Fruit fly (Drosophila melanogaster): Measurements from ENCODE around the gene CheB38a.
A peak's percentile ranks its signal among the peaks of the same experiment; 100 is the strongest.

CheB38a gene

dm6 chr2L:20821249-20822024 lies 3.1 kb upstream of the CheB38a start (continued):
- TF ChIP-seq CG17912 (GFP tag; optimal IDR thresholded peaks at IDR 0.05) = peak; percentile 10
- no peak for TF ChIP-seq CG12236 (GFP tag; optimal IDR thresholded peaks at IDR 0.05)
- TF ChIP-seq CG14860 (GFP tag; IDR thresholded peaks at IDR 0.05; ENCODE audit: partially characterized antibody) = no peak
- TF ChIP-seq dysf (GFP tag; IDR thresholded peaks at IDR 0.05) = 0 out of 3 replicates have a peak, but pooled peaks have one; percentile 27
- TF ChIP-seq phol (tag; optimal IDR thresholded peaks at IDR 0.05) = peak; percentile 5
- peak; percentile 25 for TF ChIP-seq Mad (GFP tag; optimal IDR thresholded peaks at IDR 0.05)
- peak; percentile 30; the same call in 1 of the 2 replicates for TF ChIP-seq CG3847 (GFP tag; IDR thresholded peaks at IDR 0.05)
- no peak for TF ChIP-seq CG11247 (GFP tag; IDR thresholded peaks at IDR 0.05)
- TF ChIP-seq Neu2 (GFP tag; optimal IDR thresholded peaks at IDR 0.05; ENCODE audit: borderline replicate concordance) = no peak
- TF ChIP-seq CG5180 (GFP tag; optimal IDR thresholded peaks at IDR 0.05) = no peak
- TF ChIP-seq Drgx (GFP tag; IDR thresholded peaks at IDR 0.05) = peak; percentile 77
- no peak for TF ChIP-seq CG14050 (GFP tag; IDR thresholded peaks at IDR 0.05)
- TF ChIP-seq vnd (GFP tag; IDR thresholded peaks at IDR 0.05; ENCODE audit: partially characterized antibody) = 0 out of 3 replicates have a peak, but pooled peaks have one; percentile 36
- no peak for TF ChIP-seq org-1 (GFP tag; optimal IDR thresholded peaks at IDR 0.05)
- TF ChIP-seq CG10979 (tag; optimal IDR thresholded peaks at IDR 0.05) = peak; percentile 32
- TF ChIP-seq CG13894 (tag; optimal IDR thresholded peaks at IDR 0.05) = peak; percentile 79
- no peak for TF ChIP-seq CG7928 (GFP tag; optimal IDR thresholded peaks at IDR 0.05)
- no peak for TF ChIP-seq CG15011 (GFP tag; optimal IDR thresholded peaks at IDR 0.05)
- TF ChIP-seq onecut (GFP tag; IDR thresholded peaks at IDR 0.05) = peak; percentile 41; the same call in 1 of the 2 replicates
- TF ChIP-seq sc (optimal IDR thresholded peaks at IDR 0.05) = no peak
- TF ChIP-seq sc (GFP tag; optimal IDR thresholded peaks at IDR 0.05) = no peak
- no peak for TF ChIP-seq lbe (GFP tag; optimal IDR thresholded peaks at IDR 0.05)
- TF ChIP-seq lola (GFP tag; optimal IDR thresholded peaks at IDR 0.05) = no peak
- TF ChIP-seq CG11398 (GFP tag; optimal IDR thresholded peaks at IDR 0.05) = no peak
- TF ChIP-seq bcd (GFP tag; optimal IDR thresholded peaks at IDR 0.05) = no peak
- TF ChIP-seq corto (GFP tag; optimal IDR thresholded peaks at IDR 0.05) = no peak
- no peak for TF ChIP-seq insv (GFP tag; optimal IDR thresholded peaks at IDR 0.05)
- no peak for TF ChIP-seq CoRest (tag; optimal IDR thresholded peaks at IDR 0.05)
- no peak for TF ChIP-seq CG9817 (tag; optimal IDR thresholded peaks at IDR 0.05)
- no peak for TF ChIP-seq inv (GFP tag; IDR thresholded peaks at IDR 0.05; ENCODE audit: partially characterized antibody)
- TF ChIP-seq CG11560 (tag; IDR thresholded peaks at IDR 0.05) = no peak
- no peak for TF ChIP-seq schlank (tag; optimal IDR thresholded peaks at IDR 0.05)
- TF ChIP-seq CG4854 (GFP tag; optimal IDR thresholded peaks at IDR 0.05) = no peak
- no peak for TF ChIP-seq CG33213 (GFP tag; optimal IDR thresholded peaks at IDR 0.05)
- no peak for TF ChIP-seq unpg (GFP tag; optimal IDR thresholded peaks at IDR 0.05)
- no peak for TF ChIP-seq gsb (GFP tag; IDR thresholded peaks at IDR 0.05)
- no peak for TF ChIP-seq Scr (GFP tag; IDR thresholded peaks at IDR 0.05; ENCODE audit: partially characterized antibody)
- no peak for TF ChIP-seq CG17568 (GFP tag; optimal IDR thresholded peaks at IDR 0.05)
- TF ChIP-seq CG31388 (GFP tag; optimal IDR thresholded peaks at IDR 0.05) = no peak
- TF ChIP-seq CG3995 (GFP tag; optimal IDR thresholded peaks at IDR 0.05) = no peak
- TF ChIP-seq CG9932 (GFP tag; IDR thresholded peaks at IDR 0.05) = no peak
- no peak for TF ChIP-seq CG14965 (GFP tag; optimal IDR thresholded peaks at IDR 0.05; ENCODE audit: borderline replicate concordance)
- TF ChIP-seq Sin3A (optimal IDR thresholded peaks at IDR 0.05) = no peak
- no peak for TF ChIP-seq Elba2 (GFP tag; optimal IDR thresholded peaks at IDR 0.05)
- TF ChIP-seq btn (GFP tag; optimal IDR thresholded peaks at IDR 0.05) = no peak
- no peak for TF ChIP-seq nmo (GFP tag; optimal IDR thresholded peaks at IDR 0.05)
- no peak for TF ChIP-seq Bdp1 (GFP tag; optimal IDR thresholded peaks at IDR 0.05)
- no peak for TF ChIP-seq CG3065 (GFP tag; optimal IDR thresholded peaks at IDR 0.05)
- no peak for TF ChIP-seq CG9215 (GFP tag; IDR thresholded peaks at IDR 0.05)

Data from whole organism, embryonic.